Worm (Caenorhabditis elegans) whole organism, mixed stage, embryonic: ENCODE data around the gene srt-63.

Experiments used
- blmp-1 ChIP-seq: fragments of 150-350 bp; optimal IDR thresholded peaks from 2 replicates; lab custom pipeline; 2014; ENCODE audit warnings: missing biosample characterization, missing genetic modification characterization
- elt-3 ChIP-seq: fragments of 150-350 bp; optimal IDR thresholded peaks from 2 replicates; lab custom pipeline; 2014; ENCODE audit warnings: missing biosample characterization, missing genetic modification characterization
- ham-2 ChIP-seq: fragments of 200-800 bp; sonication (Bioruptor generic); optimal IDR thresholded peaks from 2 replicates; lab custom pipeline; 2018; ENCODE audit warnings: mild to moderate bottlenecking, missing genetic modification characterization, missing compliant biosample characterization
- lsy-2 ChIP-seq: fragments of 150-350 bp; optimal IDR thresholded peaks from 2 replicates; lab custom pipeline; 2014; ENCODE audit warnings: missing biosample characterization, missing genetic modification characterization
- nhr-2 ChIP-seq: fragments of 150-350 bp; optimal IDR thresholded peaks from 2 replicates; lab custom pipeline; 2014; ENCODE audit warnings: missing biosample characterization, missing genetic modification characterization
- nhr-28 ChIP-seq: fragments of 150-350 bp; optimal IDR thresholded peaks from 2 replicates; lab custom pipeline; 2014; ENCODE audit warnings: missing biosample characterization, missing genetic modification characterization
- nhr-76 ChIP-seq: sonication (generic microtip); optimal IDR thresholded peaks from 2 replicates; lab custom pipeline; 2017; ENCODE audit warnings: missing biosample characterization, missing genetic modification characterization
- pha-4 ChIP-seq: fragments of 150-350 bp; optimal IDR thresholded peaks from 2 replicates; lab custom pipeline; 2018; ENCODE audit warnings: missing biosample characterization, missing genetic modification reagents, missing genetic modification characterization
- snpc-4 ChIP-seq: fragments of 150-350 bp; optimal IDR thresholded peaks from 2 replicates; lab custom pipeline; 2014; ENCODE audit warnings: missing biosample characterization, missing genetic modification characterization
- unc-39 ChIP-seq: fragments of 150-350 bp; optimal IDR thresholded peaks from 2 replicates; lab custom pipeline; 2014; ENCODE audit warnings: missing biosample characterization, missing genetic modification characterization
- unc-62 ChIP-seq: fragments of 150-350 bp; optimal IDR thresholded peaks from 2 replicates; lab custom pipeline; 2014; ENCODE audit warnings: missing biosample characterization, missing genetic modification reagents, missing genetic modification characterization
- ztf-11 ChIP-seq: fragments of 150-350 bp; optimal IDR thresholded peaks from 2 replicates; lab custom pipeline; 2014; ENCODE audit warnings: missing biosample characterization, missing genetic modification characterization

ce11 chrV:3208940-3209339 is 47.0 kb downstream of the srt-63 start:
- TF ChIP-seq nhr-28 (tag; lab: Kevin White, UChicago) (no peak), unc-62 (GFP tag; lab: Kevin White, UChicago) (no peak), blmp-1 (tag; lab: Kevin White, UChicago) (no peak), elt-3 (tag; lab: Kevin White, UChicago) (no peak), nhr-2 (tag; lab: Kevin White, UChicago) (no peak), ham-2 (GFP tag; lab: Kevin White, UChicago) (no peak), ztf-11 (tag; lab: Kevin White, UChicago) (no peak), nhr-76 (tag; lab: Kevin White, UChicago) (no peak), lsy-2 (tag; lab: Kevin White, UChicago) (no peak), pha-4 (tag; lab: Kevin White, UChicago) (no peak), unc-39 (tag; lab: Kevin White, UChicago) (no peak), snpc-4 (no peak)
